Worm (Caenorhabditis elegans) whole organism, L4 larva: ENCODE results near the gene C01G12.9.

Experiments used
- dmd-6 ChIP-seq: fragments of 200-800 bp; sonication (Bioruptor generic); IDR thresholded peaks from 2 replicates; pipeline ENCODE4 v1.3.6; 2022; ENCODE audit warnings: missing genetic modification reagents, missing genetic modification characterization, missing compliant biosample characterization
- mep-1 ChIP-seq: fragments of 150-350 bp; sonication (generic microtip); optimal IDR thresholded peaks from 3 replicates; lab custom pipeline; 2014; ENCODE audit warnings: missing biosample characterization, missing genetic modification characterization
- nhr-11 ChIP-seq: fragments of 150-350 bp; optimal IDR thresholded peaks from 2 replicates; lab custom pipeline; 2014; ENCODE audit warnings: missing biosample characterization, missing genetic modification characterization
- nhr-28 ChIP-seq: fragments of 150-350 bp; optimal IDR thresholded peaks from 2 replicates; lab custom pipeline; 2014; ENCODE audit warnings: missing biosample characterization, missing genetic modification characterization
- nhr-76 ChIP-seq: fragments of 150-350 bp; optimal IDR thresholded peaks from 2 replicates; lab custom pipeline; 2014; ENCODE audit warnings: missing biosample characterization, missing genetic modification characterization
- zip-11 ChIP-seq: fragments of 200-800 bp; sonication (Bioruptor generic); IDR thresholded peaks from 2 replicates; pipeline ENCODE4 v1.3.6; 2022; ENCODE audit warnings: missing genetic modification characterization, missing compliant biosample characterization

DNA sequence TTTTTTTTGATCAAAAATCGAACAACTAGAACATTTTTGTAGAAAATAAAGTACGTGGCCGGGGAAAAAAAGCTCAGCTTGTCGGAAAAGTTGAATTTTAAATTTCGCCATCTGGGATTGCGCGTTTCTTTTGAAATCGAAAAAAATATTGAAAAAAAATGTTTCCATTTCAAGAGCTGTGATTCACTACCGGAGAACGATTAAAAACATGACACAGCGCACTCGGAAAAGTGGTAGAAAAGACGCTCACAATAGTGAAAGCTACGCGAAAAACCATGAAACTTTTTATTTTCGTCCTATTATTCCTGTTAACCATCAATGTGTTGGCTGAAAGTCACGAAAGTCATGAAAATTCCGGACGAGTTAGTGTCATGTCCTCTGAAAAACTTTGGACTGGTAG, 41.1 kb upstream of the C01G12.9 start, which contains the start of the genes clec-147 and C04H5.7:
- TF ChIP-seq dmd-6 (no peak), nhr-11 (tag; lab: Kevin White, UChicago) (no peak), nhr-28 (no peak), nhr-76 (no peak), mep-1 (no peak), zip-11 (GFP tag; lab: Robert Waterston, UW) (no peak)
